Fruit fly (Drosophila melanogaster) ovary, adult (tissue): ENCODE results near the gene Ublcp1.

Experiments
- CG17801 ChIP-seq: fragments of 200-800 bp; optimal IDR thresholded peaks from 2 replicates; lab custom pipeline; 2019; ENCODE audit warnings: missing biosample characterization, mild to moderate bottlenecking, missing genetic modification characterization, moderate library complexity; ENCODE audit not compliant: partially characterized antibody

Gene Ublcp1

DNA sequence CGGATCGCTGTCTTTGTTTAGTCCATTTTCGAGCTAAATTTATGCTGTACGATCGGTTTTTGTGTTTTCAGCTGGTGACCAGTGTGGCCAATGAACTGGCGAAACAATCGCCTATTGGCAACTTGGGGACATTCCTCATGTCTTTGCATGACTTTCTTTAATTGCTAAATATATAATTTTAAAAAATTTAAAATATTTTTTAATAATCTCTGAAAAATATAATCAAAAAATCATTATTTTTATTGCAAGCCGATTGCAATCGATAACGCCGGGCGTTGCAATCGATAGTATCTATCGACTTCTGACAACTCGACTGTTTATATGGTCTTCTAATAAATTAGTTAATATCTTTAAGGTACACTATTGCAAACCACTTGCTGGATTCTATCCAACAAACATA is at the start of gene Ublcp1, which contains the start of gene sav:
TSS of gene Ublcp1 (plus strand) at position 285 of the 400 bp plus-strand sequence.
TSS of gene sav (minus strand) at position 96 of the 400 bp plus-strand sequence.
- TF ChIP-seq CG17801 (GFP tag; lab: Kevin White, UChicago), result peak; percentile 50

dm6 chr3R:23012017-23012416 is 49.3 kb upstream of the Ublcp1 start, which contains the start of gene CG6688:
TSS of gene CG6688 (plus strand) at chr3R:23012412.
- TF ChIP-seq CG17801 (GFP tag; lab: Kevin White, UChicago), result no peak

DNA sequence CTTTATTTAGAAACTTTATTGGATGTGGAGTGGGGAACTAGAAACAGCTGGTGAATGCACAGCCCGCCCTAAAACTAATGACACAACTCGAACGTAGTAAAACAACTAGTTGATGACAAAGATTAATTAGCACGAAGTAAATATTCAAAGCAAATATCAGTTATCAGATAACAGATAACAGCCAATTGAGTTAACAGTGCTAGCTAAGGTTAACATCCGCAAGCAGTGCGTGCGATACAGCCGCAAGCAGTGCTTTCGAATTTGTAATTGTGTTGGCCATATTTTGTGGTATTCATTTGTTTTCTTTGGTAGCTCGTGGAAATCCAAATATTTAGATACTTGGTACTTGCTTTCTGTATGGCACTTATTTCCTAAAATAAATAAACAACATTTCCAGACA is 47.8 kb upstream of the Ublcp1 start:
- TF ChIP-seq CG17801 (GFP tag; lab: Kevin White, UChicago), result no peak

dm6 chr3R:23026652-23027427 is 34.5 kb upstream of the Ublcp1 start, which contains the start of gene lmd:
TSS of gene lmd (minus strand) at chr3R:23026713.
- TF ChIP-seq CG17801 (GFP tag; lab: Kevin White, UChicago), result no peak

DNA sequence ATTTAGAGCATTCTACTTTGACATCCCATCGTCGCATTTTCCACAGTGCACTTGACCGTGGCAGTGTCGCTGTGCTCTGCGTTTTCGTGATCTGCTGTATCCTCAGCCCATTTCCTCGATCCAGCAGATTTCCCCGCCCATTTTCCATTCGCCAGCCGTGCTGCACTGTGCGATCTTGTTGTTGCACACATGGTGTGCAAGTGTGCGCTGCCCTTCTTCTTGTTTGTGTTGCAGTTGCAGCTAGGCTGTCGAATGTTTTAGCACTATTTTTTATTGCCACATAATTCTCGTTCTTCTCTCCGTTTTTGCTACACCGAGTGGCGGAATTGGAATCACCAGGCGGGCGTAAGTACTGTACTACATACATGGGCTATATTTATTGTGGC is 33.9 kb upstream of the Ublcp1 start:
- no peak for TF ChIP-seq CG17801 (GFP tag; lab: Kevin White, UChicago)

DNA sequence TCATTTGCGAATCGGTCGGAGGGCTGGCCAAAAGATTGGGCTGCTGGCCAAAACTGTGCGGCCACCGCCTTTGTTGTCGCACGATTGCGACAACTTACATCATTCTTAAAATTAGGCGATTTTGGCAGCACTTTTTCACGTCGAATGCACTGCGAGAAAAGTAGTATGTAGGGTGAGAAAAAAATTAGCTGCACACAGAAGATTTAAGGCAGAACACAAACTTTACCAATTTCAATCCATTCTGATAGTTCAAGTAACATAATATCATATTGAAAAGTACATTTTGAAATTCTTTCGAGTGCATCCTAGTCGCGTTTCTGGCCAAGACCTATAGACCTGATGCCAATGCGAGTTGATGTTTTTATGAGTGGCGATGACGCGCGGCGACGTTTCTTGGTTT is 32.8 kb upstream of the Ublcp1 start:
- TF ChIP-seq CG17801 (GFP tag; lab: Kevin White, UChicago), result no peak

DNA sequence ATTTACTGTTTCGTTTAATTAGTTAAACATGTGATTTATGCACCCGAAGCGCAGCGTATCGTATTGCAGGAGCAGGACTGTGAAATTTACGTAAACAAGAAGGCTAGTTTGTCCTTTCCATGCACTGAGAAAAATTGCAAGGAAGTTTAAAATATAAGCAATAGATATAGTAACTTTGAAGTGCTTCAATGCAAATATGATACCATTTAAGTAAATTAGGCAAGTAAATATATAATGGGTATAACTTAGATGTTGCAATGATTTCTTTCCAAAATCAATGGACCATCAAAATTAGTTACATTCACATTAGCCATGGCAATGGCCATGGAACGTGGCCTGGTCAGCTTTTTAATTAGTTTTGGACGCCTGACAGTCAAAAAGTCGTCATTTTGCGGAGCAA is 30.4 kb upstream of the Ublcp1 start:
- TF ChIP-seq CG17801 (GFP tag; lab: Kevin White, UChicago), result no peak

- no peak for TF ChIP-seq CG17801 (GFP tag; lab: Kevin White, UChicago)
Observed at dm6 chr3R:23035463-23035862, 25.8 kb upstream of the Ublcp1 start, which contains the start of gene CG13833. TSS of gene CG13833 (minus strand) at chr3R:23035563.

dm6 chr3R:23036321-23036720 is 25.0 kb upstream of the Ublcp1 start:
- TF ChIP-seq CG17801 (GFP tag; lab: Kevin White, UChicago), result no peak

dm6 chr3R:23038062-23038461 is 23.2 kb upstream of the Ublcp1 start:
- TF ChIP-seq CG17801 (GFP tag; lab: Kevin White, UChicago), result no peak

DNA sequence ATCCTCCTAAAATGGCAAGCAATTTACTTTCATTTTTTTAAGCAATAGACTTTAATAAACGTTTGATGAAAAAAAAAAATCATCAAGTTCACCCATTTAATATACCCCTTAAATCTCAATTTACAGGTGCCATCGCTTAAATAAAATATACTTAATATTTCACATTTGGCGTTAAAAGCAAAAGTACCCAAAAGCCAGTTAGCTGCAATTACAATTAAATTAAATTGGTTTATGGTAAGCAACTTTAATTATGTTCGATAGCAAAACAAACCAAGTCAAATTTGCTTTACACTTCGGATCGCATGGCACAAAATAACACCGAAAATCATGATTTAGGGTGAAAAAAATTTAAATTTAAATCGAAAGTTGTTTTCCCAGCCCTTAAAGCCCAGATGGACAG is 19.4 kb upstream of the Ublcp1 start, which contains the start of gene CG13838:
TSS of gene CG13838 (plus strand) at position 301 of the 400 bp plus-strand sequence.
- TF ChIP-seq CG17801 (GFP tag; lab: Kevin White, UChicago), result no peak

- no peak for TF ChIP-seq CG17801 (GFP tag; lab: Kevin White, UChicago)
Observed at dm6 chr3R:23042746-23043265, 18.5 kb upstream of the Ublcp1 start.

dm6 chr3R:23043690-23044089 is 17.6 kb upstream of the Ublcp1 start, which contains the start of gene CG13837:
TSS of gene CG13837 (plus strand) at chr3R:23043990.
- no peak for TF ChIP-seq CG17801 (GFP tag; lab: Kevin White, UChicago)

dm6 chr3R:23046529-23046943 is 14.8 kb upstream of the Ublcp1 start:
- TF ChIP-seq CG17801 (GFP tag; lab: Kevin White, UChicago), result no peak

DNA sequence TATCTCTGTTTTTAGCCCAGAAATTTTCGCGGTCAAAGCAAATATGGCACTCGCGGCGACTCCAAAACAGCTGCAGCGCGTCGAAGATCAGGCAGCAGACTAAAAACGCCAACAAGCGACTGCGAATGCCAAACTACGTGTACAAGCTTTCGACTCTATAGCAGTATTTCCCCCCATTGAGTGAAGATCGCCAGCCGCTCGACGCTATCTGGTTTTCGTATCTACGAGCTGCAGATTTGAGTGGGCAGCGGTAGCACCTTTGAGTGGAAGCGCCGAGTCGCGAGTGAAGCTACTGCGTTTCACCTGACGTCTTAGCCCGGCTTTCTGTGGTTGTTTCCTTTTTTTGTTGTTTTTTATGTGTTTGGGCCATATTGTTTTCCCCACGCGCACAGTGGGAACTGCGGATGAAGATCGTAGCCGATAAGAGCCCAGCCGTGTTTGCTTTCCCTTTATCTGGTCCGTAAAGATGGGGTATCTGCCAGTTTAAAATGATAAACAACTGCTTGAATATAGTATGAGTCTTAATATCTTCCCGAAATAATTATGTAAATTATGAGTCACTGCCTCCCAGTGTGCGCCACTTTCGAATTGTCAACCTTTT is 13.1 kb upstream of the Ublcp1 start, which contains the start of gene CG17121:
TSS of gene CG17121 (minus strand) at position 126 of the 601 bp plus-strand sequence.
- no peak for TF ChIP-seq CG17801 (GFP tag; lab: Kevin White, UChicago)
